Fruit fly (Drosophila melanogaster): ENCODE results near the gene wgn.
A peak's percentile ranks its signal among the peaks of the same experiment; 100 is the strongest.

wgn gene

dm6 chrX:18644890-18645289 is 10.2 kb upstream of the wgn start (continued):
- TF ChIP-seq CG14441 (GFP tag; IDR thresholded peaks at IDR 0.05) (peak; percentile 81), salm (tag; optimal IDR thresholded peaks at IDR 0.05) (peak; percentile 80), E2f1 (GFP tag; IDR thresholded peaks at IDR 0.05) (peak; percentile 69), Hmx (GFP tag; optimal IDR thresholded peaks at IDR 0.05) (peak; percentile 52), CG8290 (GFP tag; optimal IDR thresholded peaks at IDR 0.05) (peak; percentile 60), CG8290 (tag; optimal IDR thresholded peaks at IDR 0.05) (peak in 1 of 2 experiments; percentile 89), Bgb (GFP tag; IDR thresholded peaks at IDR 0.05; ENCODE audit: partially characterized antibody) (no peak), CG4282 (GFP tag; optimal IDR thresholded peaks at IDR 0.05) (no peak), CG15269 (tag; optimal IDR thresholded peaks at IDR 0.05) (peak; percentile 90), toy (GFP tag; IDR thresholded peaks at IDR 0.05) (0 out of 2 replicates have a peak, but pooled peaks have one; percentile 34), CG9727 (GFP tag; optimal IDR thresholded peaks at IDR 0.05) (peak; percentile 75), wor (GFP tag; IDR thresholded peaks at IDR 0.05) (peak; percentile 59), CG12104 (GFP tag; optimal IDR thresholded peaks at IDR 0.05) (peak; percentile 78), Antp (GFP tag; optimal IDR thresholded peaks at IDR 0.05) (peak; percentile 62), ewg (GFP tag; optimal IDR thresholded peaks at IDR 0.05) (peak; percentile 70), Taf1 (GFP tag; IDR thresholded peaks at IDR 0.05) (peak; percentile 46; the same call in 1 of the 2 replicates), ab (GFP tag; optimal IDR thresholded peaks at IDR 0.05) (no peak), CG6791 (GFP tag; IDR thresholded peaks at IDR 0.05; ENCODE audit: partially characterized antibody) (no peak), crc (GFP tag; optimal IDR thresholded peaks at IDR 0.05) (peak; percentile 54), luna (GFP tag; optimal IDR thresholded peaks at IDR 0.05) (no peak), CG1647 (GFP tag; optimal IDR thresholded peaks at IDR 0.05) (peak; percentile 76), NC2β (GFP tag; optimal IDR thresholded peaks at IDR 0.05) (peak; percentile 67), Elba2 (GFP tag; optimal IDR thresholded peaks at IDR 0.05) (no peak), CG12299 (tag; optimal IDR thresholded peaks at IDR 0.05) (peak; percentile 60), bcd (GFP tag; optimal IDR thresholded peaks at IDR 0.05) (peak; percentile 77), jigr1 (GFP tag; IDR thresholded peaks at IDR 0.05) (no peak), CG3838 (GFP tag; optimal IDR thresholded peaks at IDR 0.05) (peak; percentile 31), CG13287 (GFP tag; IDR thresholded peaks at IDR 0.05; ENCODE audit: partially characterized antibody) (no peak), sqz (GFP tag; optimal IDR thresholded peaks at IDR 0.05) (peak; percentile 84), tx (GFP tag; optimal IDR thresholded peaks at IDR 0.05) (peak; percentile 58), slp2 (GFP tag; optimal IDR thresholded peaks at IDR 0.05) (peak; percentile 62), Doc3 (GFP tag; IDR thresholded peaks at IDR 0.05; ENCODE audit: partially characterized antibody) (no peak), scrt (GFP tag; optimal IDR thresholded peaks at IDR 0.05) (peak; percentile 69), ci (GFP tag; IDR thresholded peaks at IDR 0.05) (peak; percentile 88), CG4404 (GFP tag; IDR thresholded peaks at IDR 0.05) (peak; percentile 59), pum (GFP tag; optimal IDR thresholded peaks at IDR 0.05) (peak; percentile 70), CG2116 (GFP tag; optimal IDR thresholded peaks at IDR 0.05) (peak; percentile 31), mld (GFP tag; IDR thresholded peaks at IDR 0.05; ENCODE audit: partially characterized antibody) (no peak), Hr39 (optimal IDR thresholded peaks at IDR 0.05) (no peak), Opbp (GFP tag; IDR thresholded peaks at IDR 0.05; ENCODE audit: partially characterized antibody) (no peak), ap (GFP tag; IDR thresholded peaks at IDR 0.05) (peak; percentile 43; the same call in 1 of the 2 replicates), CG18764 (GFP tag; optimal IDR thresholded peaks at IDR 0.05) (peak; percentile 50), Bdp1 (GFP tag; optimal IDR thresholded peaks at IDR 0.05) (peak; percentile 66), Ets97D (GFP tag; optimal IDR thresholded peaks at IDR 0.05) (no peak), CG5953 (GFP tag; IDR thresholded peaks at IDR 0.05) (peak; percentile 66; the same call in 1 of the 2 replicates), CG12659 (GFP tag; optimal IDR thresholded peaks at IDR 0.05) (peak; percentile 84), CG12155 (GFP tag; optimal IDR thresholded peaks at IDR 0.05) (peak; percentile 58), nom (GFP tag; optimal IDR thresholded peaks at IDR 0.05) (peak; percentile 31), CG12769 (tag; optimal IDR thresholded peaks at IDR 0.05) (peak; percentile 87), CG9876 (GFP tag; optimal IDR thresholded peaks at IDR 0.05) (no peak)
